Fruit fly (Drosophila melanogaster): ENCODE results near the gene Dph5.

Gene Dph5

DNA sequence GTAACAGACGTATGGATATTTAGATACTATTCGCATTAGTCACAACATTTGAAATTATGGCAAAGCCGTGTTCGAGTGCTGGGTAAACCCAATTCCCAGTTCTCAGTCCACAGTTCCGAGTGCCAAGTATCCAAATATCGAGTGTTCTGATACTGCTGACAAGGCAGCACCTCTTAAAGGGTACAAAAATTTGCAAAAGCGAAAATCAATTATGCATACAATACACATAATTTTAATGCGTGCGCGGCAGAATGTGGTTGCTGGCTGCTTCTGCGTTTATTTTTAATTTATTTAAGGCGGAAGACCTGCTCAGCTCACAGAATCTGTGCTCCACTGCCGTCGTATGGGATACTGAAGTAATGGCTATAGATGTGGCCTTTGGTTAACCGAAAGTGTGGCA is 30.3 kb downstream of the Dph5 start:
- TF ChIP-seq h (optimal IDR thresholded peaks at IDR 0.05), result no peak
- TF ChIP-seq psq (optimal IDR thresholded peaks at IDR 0.05), result no peak
- TF ChIP-seq insv (optimal IDR thresholded peaks at IDR 0.05), result no peak
- TF ChIP-seq Sin3A (optimal IDR thresholded peaks at IDR 0.05), result no peak
- TF ChIP-seq ttk (optimal IDR thresholded peaks at IDR 0.05), result no peak
- TF ChIP-seq Myc (optimal IDR thresholded peaks at IDR 0.05), result no peak

dm6 chr3R:22550306-22550812 is 32.7 kb downstream of the Dph5 start, which contains the start of gene bond:
TSS of gene bond (plus strand) at chr3R:22550680.
- no peak for TF ChIP-seq ttk (optimal IDR thresholded peaks at IDR 0.05)
- TF ChIP-seq insv (optimal IDR thresholded peaks at IDR 0.05), result no peak
- no peak for TF ChIP-seq h (optimal IDR thresholded peaks at IDR 0.05)
- TF ChIP-seq psq (optimal IDR thresholded peaks at IDR 0.05), result no peak
- no peak for TF ChIP-seq Sin3A (optimal IDR thresholded peaks at IDR 0.05)
- TF ChIP-seq Myc (optimal IDR thresholded peaks at IDR 0.05), result no peak

- TF ChIP-seq psq (optimal IDR thresholded peaks at IDR 0.05), result no peak
- TF ChIP-seq ttk (optimal IDR thresholded peaks at IDR 0.05), result no peak
- no peak for TF ChIP-seq Myc (optimal IDR thresholded peaks at IDR 0.05)
- TF ChIP-seq insv (optimal IDR thresholded peaks at IDR 0.05), result no peak
- TF ChIP-seq h (optimal IDR thresholded peaks at IDR 0.05), result no peak
- TF ChIP-seq Sin3A (optimal IDR thresholded peaks at IDR 0.05), result no peak
Observed at dm6 chr3R:22547585-22548022, 35.4 kb downstream of the Dph5 start, which contains the start of gene AdipoR. TSS of gene AdipoR (minus strand) at chr3R:22547846.

dm6 chr3R:22546017-22546416 is 37.0 kb downstream of the Dph5 start:
- TF ChIP-seq psq (optimal IDR thresholded peaks at IDR 0.05), result no peak
- no peak for TF ChIP-seq insv (optimal IDR thresholded peaks at IDR 0.05)
- TF ChIP-seq h (optimal IDR thresholded peaks at IDR 0.05), result no peak
- TF ChIP-seq Myc (optimal IDR thresholded peaks at IDR 0.05), result no peak
- no peak for TF ChIP-seq ttk (optimal IDR thresholded peaks at IDR 0.05)
- TF ChIP-seq Sin3A (optimal IDR thresholded peaks at IDR 0.05), result no peak

dm6 chr3R:22542773-22543411 is 40.1 kb downstream of the Dph5 start:
- TF ChIP-seq Sin3A (optimal IDR thresholded peaks at IDR 0.05) (no peak), Myc (optimal IDR thresholded peaks at IDR 0.05) (no peak), h (optimal IDR thresholded peaks at IDR 0.05) (no peak), psq (optimal IDR thresholded peaks at IDR 0.05) (no peak), insv (optimal IDR thresholded peaks at IDR 0.05) (no peak), ttk (optimal IDR thresholded peaks at IDR 0.05) (no peak)

DNA sequence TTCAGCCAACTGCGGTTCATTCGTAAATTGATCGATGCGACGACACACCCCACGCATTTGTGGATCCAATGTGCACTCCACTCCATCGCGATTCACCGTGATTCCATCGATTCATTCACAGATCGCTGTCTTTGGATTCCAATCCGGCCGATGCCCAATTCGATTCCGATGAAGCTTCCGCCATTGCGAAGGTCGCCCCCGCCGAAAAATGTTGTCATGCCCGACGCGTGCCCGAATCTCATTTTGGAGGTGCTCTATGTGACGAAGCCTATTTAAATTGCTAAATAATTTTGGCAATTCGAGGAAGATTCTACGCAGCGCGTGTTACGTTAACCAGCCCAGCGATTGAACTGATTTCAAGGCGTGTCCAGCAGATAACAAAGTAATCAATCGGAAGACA is 42.3 kb downstream of the Dph5 start:
- no peak for TF ChIP-seq h (optimal IDR thresholded peaks at IDR 0.05)
- no peak for TF ChIP-seq Myc (optimal IDR thresholded peaks at IDR 0.05)

DNA sequence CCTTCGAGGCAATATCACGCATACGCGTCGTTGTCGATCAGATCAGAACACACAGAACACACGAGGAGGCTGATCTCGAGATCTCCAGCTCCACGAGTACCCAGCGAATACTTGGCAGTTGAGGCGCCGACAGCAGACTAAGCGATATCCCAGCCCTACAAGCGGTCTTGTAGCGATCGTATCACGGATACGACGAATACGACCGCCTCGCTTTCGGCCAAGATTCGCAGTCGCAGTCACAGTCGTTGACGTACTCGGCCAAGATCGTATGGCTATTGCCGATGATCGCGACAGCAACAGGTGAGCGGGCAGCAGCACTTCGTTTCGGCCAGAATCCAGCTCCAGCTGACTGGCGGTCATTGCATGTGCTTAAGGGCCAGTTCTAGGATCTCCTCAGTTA is 43.3 kb downstream of the Dph5 start, which contains the start of gene CG5326:
Gene CG5326 (minus strand): TSS at position 158 of the 400 bp plus-strand sequence.
- TF ChIP-seq h (optimal IDR thresholded peaks at IDR 0.05) (no peak), insv (optimal IDR thresholded peaks at IDR 0.05) (no peak), psq (optimal IDR thresholded peaks at IDR 0.05) (no peak), Sin3A (optimal IDR thresholded peaks at IDR 0.05) (no peak), ttk (optimal IDR thresholded peaks at IDR 0.05) (no peak), Myc (optimal IDR thresholded peaks at IDR 0.05) (no peak)

DNA sequence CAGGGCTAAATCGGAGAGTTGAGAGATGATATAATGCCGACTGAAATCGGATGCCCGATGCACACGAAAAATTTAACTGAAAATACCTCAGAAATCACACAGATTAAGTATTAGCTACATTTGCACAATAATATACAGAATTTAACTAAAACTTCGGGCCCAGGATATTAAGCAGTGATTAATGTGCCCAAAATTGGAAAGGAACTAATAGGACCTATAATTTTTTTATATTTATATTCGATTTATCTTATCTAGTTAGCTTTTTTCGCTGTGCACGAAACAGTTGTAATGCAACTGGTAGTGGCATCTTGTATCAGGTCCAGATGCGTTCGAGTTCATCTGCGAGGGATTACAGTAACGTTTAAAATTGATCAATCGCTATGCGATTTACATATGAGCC is 44.1 kb downstream of the Dph5 start:
- no peak for TF ChIP-seq h (optimal IDR thresholded peaks at IDR 0.05)
- TF ChIP-seq psq (optimal IDR thresholded peaks at IDR 0.05), result no peak

dm6 chr3R:22536504-22537423 is 46.3 kb downstream of the Dph5 start:
- TF ChIP-seq Myc (optimal IDR thresholded peaks at IDR 0.05), result no peak
- TF ChIP-seq insv (optimal IDR thresholded peaks at IDR 0.05), result no peak
- TF ChIP-seq h (optimal IDR thresholded peaks at IDR 0.05), result no peak
- TF ChIP-seq ttk (optimal IDR thresholded peaks at IDR 0.05), result no peak
- TF ChIP-seq Sin3A (optimal IDR thresholded peaks at IDR 0.05), result no peak
- TF ChIP-seq psq (optimal IDR thresholded peaks at IDR 0.05), result no peak

DNA sequence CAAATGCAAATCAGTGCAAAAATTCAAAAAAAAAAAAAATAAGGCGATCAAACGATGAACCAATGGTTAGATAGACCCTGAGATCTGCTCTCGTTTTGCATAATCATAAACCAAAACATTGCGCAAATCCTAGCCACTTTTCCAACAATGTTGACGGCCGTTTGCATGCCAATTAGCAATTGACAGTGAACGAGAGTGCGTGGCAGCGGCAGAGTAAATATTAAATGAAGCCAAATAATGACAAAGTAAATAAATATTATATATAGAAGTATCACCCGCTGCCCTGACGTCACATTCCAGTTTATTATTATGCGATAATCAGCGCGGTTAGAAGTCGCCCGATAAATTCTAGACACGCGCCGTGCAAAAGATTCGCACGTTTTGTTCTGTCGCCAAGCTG is 47.1 kb downstream of the Dph5 start:
- no peak for TF ChIP-seq Sin3A (optimal IDR thresholded peaks at IDR 0.05)
- TF ChIP-seq insv (optimal IDR thresholded peaks at IDR 0.05), result no peak

DNA sequence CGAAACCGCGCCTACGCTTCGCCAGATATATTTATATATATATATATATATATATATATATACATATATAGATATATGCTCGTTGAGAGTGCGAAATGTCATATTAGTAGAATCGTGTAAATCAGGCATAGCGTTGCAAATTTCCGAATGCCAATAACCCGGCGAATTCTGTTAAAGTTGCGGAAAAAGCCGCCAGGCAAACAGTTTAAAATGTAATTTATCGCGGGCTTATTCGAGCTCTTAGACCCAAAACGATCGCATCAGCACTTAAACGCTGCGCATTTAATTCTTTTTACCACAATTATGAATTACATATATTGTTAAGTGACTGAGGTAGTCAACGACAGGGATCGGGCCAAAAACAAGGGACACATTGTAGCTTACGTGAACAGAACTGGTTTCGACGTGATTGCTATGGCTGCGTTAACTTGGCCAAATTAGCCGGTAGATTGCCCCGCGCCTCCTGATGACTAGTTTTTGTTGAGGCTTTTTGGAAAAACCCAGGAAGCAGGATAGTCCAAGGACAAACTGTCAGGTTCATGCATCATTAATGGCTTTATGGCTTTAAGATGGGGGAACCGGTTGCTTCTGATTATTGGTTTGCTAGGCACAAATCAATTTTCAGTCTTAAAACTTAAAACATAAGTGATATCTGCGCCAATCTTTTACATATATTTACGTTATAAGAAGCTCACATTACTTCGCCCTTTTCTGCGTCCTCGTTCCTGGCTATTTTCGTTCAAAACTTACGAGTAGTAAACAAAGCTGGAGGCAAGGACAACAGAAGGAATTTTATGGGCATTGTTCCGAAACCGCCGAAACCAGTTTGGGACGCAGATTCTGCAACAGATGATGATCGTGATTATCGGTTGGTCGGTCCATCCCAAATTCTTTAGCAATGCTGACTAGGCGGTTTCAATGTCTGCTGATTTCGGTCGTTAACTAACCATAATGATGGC is 48.8 kb downstream of the Dph5 start:
- TF ChIP-seq Sin3A (optimal IDR thresholded peaks at IDR 0.05), result no peak
- no peak for TF ChIP-seq insv (optimal IDR thresholded peaks at IDR 0.05)
- no peak for TF ChIP-seq h (optimal IDR thresholded peaks at IDR 0.05)
- TF ChIP-seq Myc (optimal IDR thresholded peaks at IDR 0.05), result no peak
- no peak for TF ChIP-seq ttk (optimal IDR thresholded peaks at IDR 0.05)
- no peak for TF ChIP-seq psq (optimal IDR thresholded peaks at IDR 0.05)
